Fruit fly (Drosophila melanogaster) whole organism, embryonic: ENCODE data around the gene CG45307.
A peak's percentile ranks its signal among the peaks of the same experiment; 100 is the strongest.

Experiments used
- Ada2b ChIP-seq: fragments of 200-800 bp; sonication (Bioruptor generic); IDR thresholded peaks from 2 replicates; pipeline ENCODE4 v1.3.6; 2022; ENCODE audit warnings: missing biosample characterization, missing genetic modification characterization
- Adf1 ChIP-seq: fragments of 200-800 bp; sonication (Bioruptor generic); IDR thresholded peaks from 2 replicates; pipeline ENCODE4 v1.3.6; 2022; ENCODE audit warnings: missing biosample characterization, missing genetic modification characterization
- BtbVII ChIP-seq: fragments of 200-800 bp; sonication (Bioruptor generic); optimal IDR thresholded peaks from 3 replicates; lab custom pipeline; 2017; ENCODE audit warnings: missing biosample characterization, mild to moderate bottlenecking, missing genetic modification characterization
- CG10274 ChIP-seq: fragments of 200-800 bp; sonication (Bioruptor generic); optimal IDR thresholded peaks from 3 replicates; lab custom pipeline; 2017; ENCODE audit warnings: missing biosample characterization, mild to moderate bottlenecking, missing genetic modification characterization
- CG10654 ChIP-seq: fragments of 200-800 bp; sonication (Bioruptor generic); optimal IDR thresholded peaks from 2 replicates; lab custom pipeline; 2016; ENCODE audit warnings: missing biosample characterization, missing genetic modification characterization
- CG12071 ChIP-seq: fragments of 200-800 bp; sonication (Bioruptor generic); optimal IDR thresholded peaks from 3 replicates; lab custom pipeline; 2018; ENCODE audit warnings: missing biosample characterization, mild to moderate bottlenecking, missing genetic modification characterization
- CG12236 ChIP-seq: fragments of 200-800 bp; sonication (Bioruptor generic); optimal IDR thresholded peaks from 2 replicates; lab custom pipeline; 2016; ENCODE audit warnings: missing biosample characterization, missing genetic modification characterization
- CG13424 ChIP-seq: fragments of 200-800 bp; sonication (Bioruptor generic); optimal IDR thresholded peaks from 2 replicates; lab custom pipeline; 2019; ENCODE audit warnings: missing biosample characterization, mild to moderate bottlenecking, missing genetic modification characterization, moderate library complexity
- CG14860 ChIP-seq: fragments of 200-800 bp; sonication (Bioruptor generic); IDR thresholded peaks from 3 replicates; pipeline ENCODE4 v1.3.6; 2022; ENCODE audit warnings: missing biosample characterization, missing genetic modification characterization; ENCODE audit not compliant: partially characterized antibody
- CG15514 ChIP-seq: fragments of 200-800 bp; sonication (Bioruptor generic); optimal IDR thresholded peaks from 3 replicates; lab custom pipeline; 2017; ENCODE audit warnings: missing biosample characterization, missing genetic modification characterization, mild to moderate bottlenecking, moderate library complexity, missing genetic modification reagents
- CG17612 ChIP-seq: fragments of 200-800 bp; sonication (Bioruptor generic); IDR thresholded peaks from 2 replicates; pipeline ENCODE4 v1.3.6; 2022; ENCODE audit warnings: missing biosample characterization, missing genetic modification characterization
- CG18619 ChIP-seq: fragments of 200-800 bp; sonication (Bioruptor generic); optimal IDR thresholded peaks from 3 replicates; lab custom pipeline; 2017; ENCODE audit warnings: missing biosample characterization, mild to moderate bottlenecking, missing genetic modification characterization
- CG2712 ChIP-seq: fragments of 200-800 bp; optimal IDR thresholded peaks from 3 replicates; lab custom pipeline; 2019; ENCODE audit warnings: missing biosample characterization, mild to moderate bottlenecking, missing genetic modification characterization, moderate library complexity
- CG31441 ChIP-seq: fragments of 200-800 bp; sonication (Bioruptor generic); IDR thresholded peaks from 2 replicates; pipeline ENCODE4 v1.3.6; 2022; ENCODE audit warnings: missing biosample characterization, missing genetic modification characterization
- CG3281 ChIP-seq: fragments of 200-800 bp; sonication (Bioruptor generic); optimal IDR thresholded peaks from 3 replicates; lab custom pipeline; 2017; ENCODE audit warnings: missing biosample characterization, mild to moderate bottlenecking, missing genetic modification characterization
- CG34376 ChIP-seq: fragments of 200-800 bp; sonication (Bioruptor generic); optimal IDR thresholded peaks from 2 replicates; lab custom pipeline; 2018; ENCODE audit warnings: missing biosample characterization, mild to moderate bottlenecking, missing genetic modification characterization
- CG4707 ChIP-seq: fragments of 200-800 bp; sonication (Bioruptor generic); optimal IDR thresholded peaks from 2 replicates; lab custom pipeline; 2018; ENCODE audit warnings: missing biosample characterization, mild to moderate bottlenecking, missing genetic modification characterization, moderate library complexity
- CG6254 ChIP-seq: fragments of 200-800 bp; sonication (Bioruptor generic); optimal IDR thresholded peaks from 3 replicates; lab custom pipeline; 2017; ENCODE audit warnings: mild to moderate bottlenecking, missing biosample characterization, missing genetic modification reagents, missing genetic modification characterization
- CG7839 ChIP-seq: fragments of 200-800 bp; sonication (Bioruptor generic); optimal IDR thresholded peaks from 3 replicates; lab custom pipeline; 2018; ENCODE audit warnings: missing biosample characterization, mild to moderate bottlenecking, missing genetic modification characterization, moderate library complexity
- CG9437 ChIP-seq: fragments of 200-800 bp; sonication (Bioruptor generic); optimal IDR thresholded peaks from 2 replicates; lab custom pipeline; 2018; ENCODE audit warnings: missing biosample characterization, mild to moderate bottlenecking, missing genetic modification characterization
- CkIIα-i1 ChIP-seq: fragments of 200-800 bp; sonication (Bioruptor generic); IDR thresholded peaks from 2 replicates; pipeline ENCODE4 v1.3.6; 2022; ENCODE audit warnings: missing biosample characterization, missing genetic modification characterization
- CrebB ChIP-seq: fragments of 200-800 bp; sonication (Bioruptor generic); optimal IDR thresholded peaks from 3 replicates; lab custom pipeline; 2018; ENCODE audit warnings: missing biosample characterization, mild to moderate bottlenecking, missing genetic modification characterization
- Doc3 ChIP-seq: fragments of 200-800 bp; sonication (Bioruptor generic); IDR thresholded peaks from 3 replicates; pipeline ENCODE4 v1.3.6; 2022; ENCODE audit warnings: missing biosample characterization, missing genetic modification characterization; ENCODE audit not compliant: partially characterized antibody
- H2.0 ChIP-seq: fragments of 200-800 bp; sonication (Bioruptor generic); IDR thresholded peaks from 2 replicates; pipeline ENCODE4 v1.3.6; 2022; ENCODE audit warnings: missing biosample characterization, missing genetic modification characterization
- Hr78 ChIP-seq, 2 experiments: fragments of 200-800 bp in 1 of 2; fragments of >200 bp in 1 of 2; sonication (Bioruptor generic) in 1 of 2; optimal IDR thresholded peaks; 2 replicates each; lab custom pipeline; 2017 to 2019; ENCODE audit warnings: missing biosample characterization in 2 of 2, missing genetic modification characterization in 2 of 2, mild to moderate bottlenecking in 1 of 2, moderate library complexity in 1 of 2
- MTF-1 ChIP-seq: fragments of 200-800 bp; sonication (Bioruptor generic); optimal IDR thresholded peaks from 2 replicates; lab custom pipeline; 2018; ENCODE audit warnings: missing biosample characterization, mild to moderate bottlenecking, missing genetic modification characterization, borderline replicate concordance
- Nf-YC ChIP-seq: fragments of 200-800 bp; optimal IDR thresholded peaks from 3 replicates; lab custom pipeline; 2019; ENCODE audit warnings: missing biosample characterization, mild to moderate bottlenecking, missing genetic modification characterization, moderate library complexity
- Rx ChIP-seq: fragments of 200-800 bp; sonication (Bioruptor generic); IDR thresholded peaks from 2 replicates; pipeline ENCODE4 v1.3.6; 2022; ENCODE audit warnings: missing biosample characterization, missing genetic modification characterization
- Trl ChIP-seq, 3 experiments: fragments of >200 bp in 2 of 3; fragments of 200-800 bp in 1 of 3; sonication (Bioruptor generic) in 1 of 3; optimal IDR thresholded peaks; 2 replicates in 1 of 3; 3 replicates in 2 of 3; lab custom pipeline; 2016 to 2017; ENCODE audit warnings: missing biosample characterization in 1 of 3, missing genetic modification characterization in 1 of 3
- Vsx1 ChIP-seq: fragments of 200-800 bp; sonication (Bioruptor generic); optimal IDR thresholded peaks from 2 replicates; lab custom pipeline; 2017; ENCODE audit warnings: missing biosample characterization, mild to moderate bottlenecking, missing genetic modification characterization, missing genetic modification reagents
- ab ChIP-seq: fragments of 200-800 bp; sonication (Bioruptor generic); optimal IDR thresholded peaks from 2 replicates; lab custom pipeline; 2016; ENCODE audit warnings: missing biosample characterization, missing genetic modification characterization
- bab2 ChIP-seq: fragments of 200-800 bp; sonication (Bioruptor generic); optimal IDR thresholded peaks from 2 replicates; lab custom pipeline; 2016; ENCODE audit warnings: missing biosample characterization, missing genetic modification characterization
- chm ChIP-seq: fragments of 200-800 bp; sonication (Bioruptor generic); IDR thresholded peaks from 2 replicates; pipeline ENCODE4 v1.3.6; 2022; ENCODE audit warnings: missing biosample characterization, missing genetic modification characterization
- croc ChIP-seq: fragments of 200-800 bp; sonication (Bioruptor generic); conservative IDR thresholded peaks from 3 replicates; pipeline ENCODE4 v1.3.6; 2022; ENCODE audit warnings: missing biosample characterization, missing genetic modification characterization
- crol ChIP-seq: fragments of 200-800 bp; sonication (Bioruptor generic); IDR thresholded peaks from 2 replicates; pipeline ENCODE4 v1.3.6; 2022; ENCODE audit warnings: missing biosample characterization, missing genetic modification characterization
- crp ChIP-seq, 2 experiments: fragments of 200-800 bp; sonication (Bioruptor generic); optimal IDR thresholded peaks; 2 replicates in 1 of 2; 3 replicates in 1 of 2; lab custom pipeline; 2017; ENCODE audit warnings: missing biosample characterization in 2 of 2, missing genetic modification characterization in 2 of 2, mild to moderate bottlenecking in 1 of 2, moderate library complexity in 1 of 2
- dmrt99B ChIP-seq: fragments of 200-800 bp; sonication (Bioruptor generic); optimal IDR thresholded peaks from 2 replicates; lab custom pipeline; 2018; ENCODE audit warnings: missing biosample characterization, mild to moderate bottlenecking, missing genetic modification characterization, moderate library complexity
- esg ChIP-seq: fragments of 200-800 bp; sonication (Bioruptor generic); conservative IDR thresholded peaks from 2 replicates; pipeline ENCODE4 v1.3.6; 2022; ENCODE audit warnings: missing biosample characterization, missing genetic modification characterization
- nerfin-2 ChIP-seq: fragments of 200-800 bp; sonication (Bioruptor generic); IDR thresholded peaks from 2 replicates; pipeline ENCODE4 v1.3.6; 2022; ENCODE audit warnings: missing biosample characterization, missing genetic modification characterization; ENCODE audit not compliant: partially characterized antibody
- nom ChIP-seq: fragments of 200-800 bp; sonication (Bioruptor generic); optimal IDR thresholded peaks from 2 replicates; lab custom pipeline; 2017; ENCODE audit warnings: missing biosample characterization, missing genetic modification characterization, mild to moderate bottlenecking, moderate library complexity, missing genetic modification reagents
- oc ChIP-seq: fragments of 200-800 bp; sonication (Bioruptor generic); optimal IDR thresholded peaks from 2 replicates; lab custom pipeline; 2018; ENCODE audit warnings: missing biosample characterization, mild to moderate bottlenecking, missing genetic modification characterization, moderate library complexity
- onecut ChIP-seq: fragments of 200-800 bp; sonication (Bioruptor generic); IDR thresholded peaks from 2 replicates; pipeline ENCODE4 v1.3.6; 2022; ENCODE audit warnings: missing biosample characterization, missing genetic modification characterization
- pros ChIP-seq: fragments of 200-800 bp; sonication (Bioruptor generic); optimal IDR thresholded peaks from 3 replicates; lab custom pipeline; 2019; ENCODE audit warnings: missing biosample characterization, mild to moderate bottlenecking, missing genetic modification characterization, moderate library complexity
- salm ChIP-seq: fragments of 200-800 bp; sonication (Bioruptor generic); optimal IDR thresholded peaks from 2 replicates; lab custom pipeline; 2018; ENCODE audit warnings: missing biosample characterization, mild to moderate bottlenecking, missing genetic modification characterization
- tll ChIP-seq, 2 experiments: fragments of 200-800 bp in 1 of 2; fragments of >200 bp in 1 of 2; sonication (Bioruptor generic) in 1 of 2; optimal IDR thresholded peaks; 2 replicates each; lab custom pipeline; 2017 to 2019; ENCODE audit warnings: missing biosample characterization in 2 of 2, missing genetic modification characterization in 2 of 2, mild to moderate bottlenecking in 1 of 2, moderate library complexity in 1 of 2
- trem ChIP-seq: fragments of 200-800 bp; optimal IDR thresholded peaks from 3 replicates; lab custom pipeline; 2019; ENCODE audit warnings: missing biosample characterization, mild to moderate bottlenecking, missing genetic modification characterization, moderate library complexity
- usp ChIP-seq: fragments of >200 bp; optimal IDR thresholded peaks from 2 replicates; lab custom pipeline; 2017; ENCODE audit warnings: missing biosample characterization, missing genetic modification characterization
- zen2 ChIP-seq: fragments of 200-800 bp; sonication (Bioruptor generic); IDR thresholded peaks from 3 replicates; pipeline ENCODE4 v1.3.6; 2022; ENCODE audit warnings: missing biosample characterization, missing genetic modification characterization; ENCODE audit not compliant: partially characterized antibody
- zfh1 ChIP-seq: fragments of 200-800 bp; sonication (Bioruptor generic); IDR thresholded peaks from 3 replicates; pipeline ENCODE4 v1.3.6; 2022; ENCODE audit warnings: missing biosample characterization, missing genetic modification characterization

The CG45307 gene

dm6 chr2L:8735572-8735996 lies 16.3 kb downstream of the CG45307 start (continued):
- TF ChIP-seq Nf-YC (tag; lab: Kevin White, UChicago): peak; percentile 62
- no peak for TF ChIP-seq CG4707 (GFP tag; lab: Kevin White, UChicago)
- TF ChIP-seq dmrt99B (tag; lab: Kevin White, UChicago): peak; percentile 30
- no peak for TF ChIP-seq CG10274 (GFP tag; lab: Kevin White, UChicago)
- 0 out of 2 replicates have a peak, but pooled peaks have one; percentile 6 for TF ChIP-seq crol (GFP tag; lab: Robert Waterston, UW)
- peak; percentile 65 for TF ChIP-seq CG15514 (GFP tag; lab: Kevin White, UChicago)
- no peak for TF ChIP-seq CkIIα-i1
- TF ChIP-seq CG17612: no peak
- peak; percentile 71 for TF ChIP-seq zfh1
- TF ChIP-seq CG6254 (GFP tag; lab: Kevin White, UChicago): no peak
- peak; percentile 4 for TF ChIP-seq pros
- TF ChIP-seq salm: no peak
- no peak for TF ChIP-seq Doc3 (GFP tag; lab: Robert Waterston, UW)
- no peak for TF ChIP-seq Ada2b (GFP tag; lab: Robert Waterston, UW)
- TF ChIP-seq tll (GFP tag; optimal IDR thresholded peaks at IDR 0.05; lab: Kevin White, UChicago): no peak
- no peak for TF ChIP-seq CG31441 (GFP tag; lab: Robert Waterston, UW)
- no peak for TF ChIP-seq CG13424 (tag; lab: Kevin White, UChicago)
- TF ChIP-seq crp (GFP tag; optimal IDR thresholded peaks at IDR 0.05; lab: Kevin White, UChicago): peak in 1 of 2 experiments; percentile 31
- peak in 1 of 2 experiments; percentile 10 for TF ChIP-seq Hr78 (GFP tag; optimal IDR thresholded peaks at IDR 0.05; lab: Kevin White, UChicago)
- peak; percentile 72 for TF ChIP-seq CrebB
- peak; percentile 68 for TF ChIP-seq onecut (GFP tag; lab: Robert Waterston, UW)
- peak; percentile 89 for TF ChIP-seq chm (GFP tag; lab: Robert Waterston, UW)
- TF ChIP-seq CG34376: peak; percentile 87
- TF ChIP-seq Rx (GFP tag; lab: Robert Waterston, UW): no peak
- TF ChIP-seq CG12071: peak; percentile 66
- 0 out of 3 replicates have a peak, but pooled peaks have one; percentile 38 for TF ChIP-seq CG14860 (GFP tag; lab: Robert Waterston, UW)
- TF ChIP-seq BtbVII (GFP tag; lab: Kevin White, UChicago): peak; percentile 75
- TF ChIP-seq nerfin-2 (GFP tag; lab: Robert Waterston, UW): no peak; the same call in 1 of the 2 replicates
- TF ChIP-seq nom (GFP tag; lab: Kevin White, UChicago): peak; percentile 65
- no peak for TF ChIP-seq bab2 (GFP tag; lab: Kevin White, UChicago)
- no peak for TF ChIP-seq Vsx1 (GFP tag; lab: Kevin White, UChicago)
- TF ChIP-seq CG12236: peak; percentile 8
- peak; percentile 32 for TF ChIP-seq CG9437 (GFP tag; lab: Kevin White, UChicago)
- TF ChIP-seq oc (tag; lab: Kevin White, UChicago): peak; percentile 25
- TF ChIP-seq CG18619: peak; percentile 28
- no peak for TF ChIP-seq CG10654 (GFP tag; lab: Kevin White, UChicago)
- TF ChIP-seq Trl (optimal IDR thresholded peaks at IDR 0.05; lab: Kevin White, UChicago): peak; percentile 88 to 92
- TF ChIP-seq Trl (GFP tag; optimal IDR thresholded peaks at IDR 0.05; lab: Kevin White, UChicago): peak; percentile 41
- TF ChIP-seq CG3281 (GFP tag; lab: Kevin White, UChicago): peak; percentile 73
- peak; percentile 15 for TF ChIP-seq CG7839
- no peak for TF ChIP-seq H2.0 (GFP tag; lab: Robert Waterston, UW)
- no peak for TF ChIP-seq croc (GFP tag; lab: Robert Waterston, UW)
- TF ChIP-seq CG2712 (tag; lab: Kevin White, UChicago): peak; percentile 7
- no peak for TF ChIP-seq trem
- no peak for TF ChIP-seq ab (GFP tag; lab: Kevin White, UChicago)
- peak; percentile 72 for TF ChIP-seq MTF-1 (GFP tag; lab: Kevin White, UChicago)
- TF ChIP-seq zen2: no peak; the same call in 1 of the 3 replicates
- TF ChIP-seq usp (GFP tag; lab: Kevin White, UChicago): no peak
- TF ChIP-seq esg (GFP tag; lab: Robert Waterston, UW): no peak
- peak; percentile 72 for TF ChIP-seq Adf1 (GFP tag; lab: Robert Waterston, UW)
